Fruit fly (Drosophila melanogaster) whole organism, embryonic: ENCODE measurements around the gene Ugt316A1.
A peak's percentile ranks its signal among the peaks of the same experiment; 100 is the strongest.

Experiments
- Adf1 ChIP-seq: fragments of 200-800 bp; sonication (Bioruptor generic); IDR thresholded peaks from 2 replicates; pipeline ENCODE4 v1.3.6; 2022; ENCODE audit warnings: missing biosample characterization, missing genetic modification characterization
- B-H2 ChIP-seq: fragments of 200-800 bp; sonication (Bioruptor generic); optimal IDR thresholded peaks from 2 replicates; lab custom pipeline; 2018; ENCODE audit warnings: missing biosample characterization, mild to moderate bottlenecking, missing genetic modification characterization
- CG10543 ChIP-seq: fragments of 200-800 bp; sonication (Bioruptor generic); optimal IDR thresholded peaks from 3 replicates; lab custom pipeline; 2017; ENCODE audit warnings: missing biosample characterization, mild to moderate bottlenecking, missing genetic modification characterization, moderate library complexity
- CG11456 ChIP-seq: fragments of 200-800 bp; sonication (Bioruptor generic); IDR thresholded peaks from 3 replicates; pipeline ENCODE4 v1.3.6; 2022; ENCODE audit warnings: missing biosample characterization, missing genetic modification characterization
- CG11696 ChIP-seq: fragments of 200-800 bp; sonication (Bioruptor generic); IDR thresholded peaks from 2 replicates; pipeline ENCODE4 v1.3.6; 2022; ENCODE audit warnings: missing biosample characterization, missing genetic modification characterization
- CG12219 ChIP-seq: fragments of 200-800 bp; sonication (Bioruptor generic); optimal IDR thresholded peaks from 3 replicates; lab custom pipeline; 2018; ENCODE audit warnings: missing biosample characterization, mild to moderate bottlenecking, missing genetic modification characterization
- CG12942 ChIP-seq: fragments of 200-800 bp; sonication (Bioruptor generic); optimal IDR thresholded peaks from 3 replicates; lab custom pipeline; 2016; ENCODE audit warnings: missing biosample characterization, missing genetic modification characterization
- CG15269 ChIP-seq: fragments of 200-800 bp; sonication (Bioruptor generic); optimal IDR thresholded peaks from 2 replicates; lab custom pipeline; 2018; ENCODE audit warnings: missing biosample characterization, mild to moderate bottlenecking, missing genetic modification characterization, moderate library complexity
- CG16815 ChIP-seq: fragments of 200-800 bp; sonication (Bioruptor generic); optimal IDR thresholded peaks from 3 replicates; lab custom pipeline; 2017; ENCODE audit warnings: missing biosample characterization, mild to moderate bottlenecking, missing genetic modification characterization
- CG17186 ChIP-seq: fragments of 200-800 bp; sonication (Bioruptor generic); optimal IDR thresholded peaks from 3 replicates; lab custom pipeline; 2017; ENCODE audit warnings: missing biosample characterization, missing genetic modification reagents, missing genetic modification characterization
- CG17612 ChIP-seq: fragments of 200-800 bp; sonication (Bioruptor generic); IDR thresholded peaks from 2 replicates; pipeline ENCODE4 v1.3.6; 2022; ENCODE audit warnings: missing biosample characterization, missing genetic modification characterization
- CG18619 ChIP-seq: fragments of 200-800 bp; sonication (Bioruptor generic); optimal IDR thresholded peaks from 3 replicates; lab custom pipeline; 2017; ENCODE audit warnings: missing biosample characterization, mild to moderate bottlenecking, missing genetic modification characterization
- CG2712 ChIP-seq: fragments of 200-800 bp; optimal IDR thresholded peaks from 3 replicates; lab custom pipeline; 2019; ENCODE audit warnings: missing biosample characterization, mild to moderate bottlenecking, missing genetic modification characterization, moderate library complexity
- CG3847 ChIP-seq: fragments of 200-800 bp; sonication (Bioruptor generic); IDR thresholded peaks from 2 replicates; pipeline ENCODE4 v1.3.6; 2022; ENCODE audit warnings: missing biosample characterization, missing genetic modification characterization
- CG43689 ChIP-seq: fragments of 200-800 bp; sonication (Bioruptor generic); IDR thresholded peaks from 2 replicates; pipeline ENCODE4 v1.3.6; 2022; ENCODE audit warnings: missing biosample characterization, missing genetic modification characterization
- CG4424 ChIP-seq: fragments of 200-800 bp; sonication (Bioruptor generic); optimal IDR thresholded peaks from 3 replicates; lab custom pipeline; 2016; ENCODE audit warnings: missing biosample characterization, missing genetic modification characterization
- CG7839 ChIP-seq: fragments of 200-800 bp; sonication (Bioruptor generic); optimal IDR thresholded peaks from 3 replicates; lab custom pipeline; 2018; ENCODE audit warnings: missing biosample characterization, mild to moderate bottlenecking, missing genetic modification characterization, moderate library complexity
- CG7987 ChIP-seq: fragments of 200-800 bp; sonication (Bioruptor generic); optimal IDR thresholded peaks from 2 replicates; lab custom pipeline; 2018; ENCODE audit warnings: missing biosample characterization, mild to moderate bottlenecking, missing genetic modification characterization, moderate library complexity
- CG8478 ChIP-seq: fragments of >200 bp; optimal IDR thresholded peaks from 2 replicates; lab custom pipeline; 2018
- CG9609 ChIP-seq: fragments of 200-800 bp; sonication (Bioruptor generic); optimal IDR thresholded peaks from 3 replicates; lab custom pipeline; 2016; ENCODE audit warnings: missing biosample characterization, missing genetic modification characterization
- CoRest ChIP-seq: fragments of 200-800 bp; sonication (Bioruptor generic); optimal IDR thresholded peaks from 3 replicates; lab custom pipeline; 2018; ENCODE audit warnings: missing biosample characterization, mild to moderate bottlenecking, missing genetic modification characterization, moderate library complexity
- Eip74EF ChIP-seq, 2 experiments: fragments of 200-800 bp in 1 of 2; fragments of >200 bp in 1 of 2; sonication (Bioruptor generic) in 1 of 2; optimal IDR thresholded peaks; 2 replicates each; lab custom pipeline; 2017 to 2019; ENCODE audit warnings: missing biosample characterization in 2 of 2, missing genetic modification characterization in 2 of 2, mild to moderate bottlenecking in 1 of 2, moderate library complexity in 1 of 2
- Hsf ChIP-seq: fragments of 200-800 bp; sonication (Bioruptor generic); optimal IDR thresholded peaks from 3 replicates; lab custom pipeline; 2016; ENCODE audit warnings: missing biosample characterization, missing genetic modification characterization
- Max ChIP-seq: fragments of 200-800 bp; sonication (Bioruptor generic); optimal IDR thresholded peaks from 2 replicates; lab custom pipeline; 2016; ENCODE audit warnings: missing biosample characterization, mild to moderate bottlenecking, missing genetic modification characterization
- Mrtf ChIP-seq: fragments of 200-800 bp; sonication (Bioruptor generic); IDR thresholded peaks from 3 replicates; pipeline ENCODE4 v1.3.6; 2022; ENCODE audit warnings: missing biosample characterization, missing genetic modification characterization
- Ptx1 ChIP-seq: fragments of 200-800 bp; sonication (Bioruptor generic); IDR thresholded peaks from 2 replicates; pipeline ENCODE4 v1.3.6; 2022; ENCODE audit warnings: missing biosample characterization, missing genetic modification characterization
- Scr ChIP-seq: fragments of 200-800 bp; sonication (Bioruptor generic); IDR thresholded peaks from 2 replicates; pipeline ENCODE4 v1.3.6; 2022; ENCODE audit warnings: missing biosample characterization, missing genetic modification characterization; ENCODE audit not compliant: partially characterized antibody
- Sox102F ChIP-seq: fragments of 200-800 bp; sonication (Bioruptor generic); optimal IDR thresholded peaks from 2 replicates; lab custom pipeline; 2018; ENCODE audit warnings: missing biosample characterization, mild to moderate bottlenecking, missing genetic modification characterization, moderate library complexity
- Xrp1 ChIP-seq: fragments of 200-800 bp; sonication (Bioruptor generic); IDR thresholded peaks from 2 replicates; pipeline ENCODE4 v1.3.6; 2022; ENCODE audit warnings: missing biosample characterization, missing genetic modification characterization
- amos ChIP-seq: fragments of 200-800 bp; sonication (Bioruptor generic); IDR thresholded peaks from 2 replicates; pipeline ENCODE4 v1.3.6; 2022; ENCODE audit warnings: missing biosample characterization, missing genetic modification characterization; ENCODE audit not compliant: partially characterized antibody
- chinmo ChIP-seq: fragments of 200-800 bp; sonication (Bioruptor generic); IDR thresholded peaks from 4 replicates; pipeline ENCODE4 v1.3.6; 2022; ENCODE audit warnings: missing biosample characterization, missing genetic modification characterization; ENCODE audit not compliant: partially characterized antibody
- corto ChIP-seq: fragments of 200-800 bp; sonication (Bioruptor generic); optimal IDR thresholded peaks from 2 replicates; lab custom pipeline; 2016; ENCODE audit warnings: missing biosample characterization, mild to moderate bottlenecking, missing genetic modification characterization, moderate library complexity
- crol ChIP-seq: fragments of 200-800 bp; sonication (Bioruptor generic); IDR thresholded peaks from 2 replicates; pipeline ENCODE4 v1.3.6; 2022; ENCODE audit warnings: missing biosample characterization, missing genetic modification characterization
- dmrt99B ChIP-seq: fragments of 200-800 bp; sonication (Bioruptor generic); optimal IDR thresholded peaks from 2 replicates; lab custom pipeline; 2018; ENCODE audit warnings: missing biosample characterization, mild to moderate bottlenecking, missing genetic modification characterization, moderate library complexity
- fd96Cb ChIP-seq: fragments of 200-800 bp; sonication (Bioruptor generic); optimal IDR thresholded peaks from 2 replicates; lab custom pipeline; 2018; ENCODE audit warnings: missing biosample characterization, mild to moderate bottlenecking, missing genetic modification characterization, moderate library complexity
- fru ChIP-seq: fragments of >200 bp; optimal IDR thresholded peaks from 2 replicates; lab custom pipeline; 2017
- hkb ChIP-seq, 2 experiments: fragments of 200-800 bp in 1 of 2; fragments of >200 bp in 1 of 2; sonication (Bioruptor generic) in 1 of 2; IDR thresholded peaks in 1 of 2; optimal IDR thresholded peaks in 1 of 2; 2 replicates each; pipeline versions ENCODE4 v1.3.6 to Lab custom; 2017 to 2022; ENCODE audit warnings: missing biosample characterization in 1 of 2, missing genetic modification characterization in 1 of 2
- mld ChIP-seq: fragments of 200-800 bp; sonication (Bioruptor generic); IDR thresholded peaks from 3 replicates; pipeline ENCODE4 v1.3.6; 2022; ENCODE audit warnings: missing biosample characterization, missing genetic modification characterization; ENCODE audit not compliant: partially characterized antibody
- nom ChIP-seq: fragments of 200-800 bp; sonication (Bioruptor generic); optimal IDR thresholded peaks from 2 replicates; lab custom pipeline; 2017; ENCODE audit warnings: missing biosample characterization, missing genetic modification characterization, mild to moderate bottlenecking, moderate library complexity, missing genetic modification reagents
- pan ChIP-seq, 4 experiments: fragments of >200 bp in 3 of 4; fragments of 200-800 bp in 1 of 4; sonication (Bioruptor generic) in 1 of 4; optimal IDR thresholded peaks in 3 of 4; IDR thresholded peaks in 1 of 4; 2 replicates each; pipeline versions ENCODE4 v1.3.6 to Lab custom; 2017 to 2022; ENCODE audit warnings: missing biosample characterization in 2 of 4, missing genetic modification characterization in 2 of 4, mixed read lengths in 1 of 4
- sd ChIP-seq: fragments of 200-800 bp; sonication (Bioruptor generic); optimal IDR thresholded peaks from 3 replicates; lab custom pipeline; 2018; ENCODE audit warnings: missing biosample characterization, mild to moderate bottlenecking, missing genetic modification characterization, moderate library complexity
- sens-2 ChIP-seq: fragments of 200-800 bp; sonication (Bioruptor generic); IDR thresholded peaks from 2 replicates; pipeline ENCODE4 v1.3.6; 2022; ENCODE audit warnings: missing biosample characterization, missing genetic modification characterization
- slbo ChIP-seq: fragments of 200-800 bp; sonication (Bioruptor generic); IDR thresholded peaks from 2 replicates; pipeline ENCODE4 v1.3.6; 2022; ENCODE audit warnings: missing biosample characterization, missing genetic modification characterization
- sr ChIP-seq: fragments of 200-800 bp; sonication (Bioruptor generic); IDR thresholded peaks from 3 replicates; pipeline ENCODE4 v1.3.6; 2022; ENCODE audit warnings: missing biosample characterization, missing genetic modification characterization
- vfl ChIP-seq: fragments of 200-800 bp; sonication (Bioruptor generic); optimal IDR thresholded peaks from 2 replicates; lab custom pipeline; 2016; ENCODE audit warnings: missing biosample characterization, missing genetic modification characterization
- wek ChIP-seq: fragments of 200-800 bp; sonication (Bioruptor generic); optimal IDR thresholded peaks from 3 replicates; lab custom pipeline; 2018; ENCODE audit warnings: missing biosample characterization, mild to moderate bottlenecking, missing genetic modification characterization, moderate library complexity
- zen2 ChIP-seq: fragments of 200-800 bp; sonication (Bioruptor generic); IDR thresholded peaks from 3 replicates; pipeline ENCODE4 v1.3.6; 2022; ENCODE audit warnings: missing biosample characterization, missing genetic modification characterization; ENCODE audit not compliant: partially characterized antibody

Ugt316A1 gene

DNA sequence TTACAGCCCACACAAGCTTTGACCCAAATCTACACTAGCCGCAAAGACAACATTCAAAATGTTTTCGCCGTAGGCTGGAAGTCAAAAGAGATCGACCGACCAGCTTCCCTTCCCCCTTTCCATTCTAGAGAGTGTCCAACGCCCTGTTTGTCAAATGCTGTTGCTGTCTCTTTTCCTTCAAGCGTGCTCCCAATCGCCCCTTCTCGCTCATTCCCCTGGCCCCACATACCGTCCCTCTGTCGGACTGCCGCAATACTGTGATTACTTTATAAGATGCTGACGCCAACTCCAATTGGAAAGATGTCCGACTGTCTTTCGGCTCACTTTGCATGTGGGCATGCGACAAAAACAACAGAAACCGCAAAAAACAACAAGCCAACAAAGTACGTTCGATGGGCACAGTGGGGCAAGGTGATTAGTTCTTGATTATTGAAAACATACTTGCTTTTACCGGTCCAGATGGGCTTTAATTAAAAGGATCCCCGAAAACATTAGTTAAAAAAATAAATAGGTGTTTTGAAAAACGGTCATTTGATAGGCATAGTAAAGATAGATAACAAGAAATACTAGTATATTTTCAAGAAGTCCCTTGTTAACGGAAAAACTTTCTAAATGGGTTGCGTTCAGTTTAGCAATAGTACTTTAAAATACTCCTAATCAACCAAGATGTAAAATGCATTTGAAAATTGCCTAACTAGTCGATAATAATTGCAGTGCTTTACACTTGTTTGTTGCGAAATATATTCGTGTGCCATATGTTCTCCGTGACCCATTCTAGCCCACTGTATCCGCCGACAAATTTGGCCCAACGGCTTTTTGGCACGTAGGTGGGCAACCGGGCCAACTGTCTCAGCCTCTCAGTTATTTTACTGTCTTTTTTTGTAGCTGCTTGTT, 17.4 kb upstream of the Ugt316A1 start (continued):
- TF ChIP-seq B-H2 (no peak), Ptx1 (GFP tag; lab: Robert Waterston, UW) (peak; percentile 36; the same call in 1 of the 2 replicates), CG9609 (GFP tag; lab: Kevin White, UChicago) (peak; percentile 28), CG43689 (GFP tag; lab: Robert Waterston, UW) (no peak), CG10543 (GFP tag; lab: Kevin White, UChicago) (no peak), dmrt99B (tag; lab: Kevin White, UChicago) (peak; percentile 59), CG12942 (GFP tag; lab: Kevin White, UChicago) (no peak), Mrtf (no peak), CG11456 (GFP tag; lab: Robert Waterston, UW) (peak; percentile 64; the same call in 1 of the 3 replicates), Adf1 (no peak), CG7839 (peak; percentile 55), wek (no peak), fru (no peak), mld (GFP tag; lab: Robert Waterston, UW) (no peak), Scr (GFP tag; lab: Robert Waterston, UW) (no peak), CG15269 (tag; lab: Kevin White, UChicago) (peak; percentile 38), sens-2 (no peak), chinmo (GFP tag; lab: Robert Waterston, UW) (no peak), CG17612 (GFP tag; lab: Robert Waterston, UW) (no peak), crol (GFP tag; lab: Robert Waterston, UW) (peak; percentile 95), Sox102F (GFP tag; lab: Kevin White, UChicago) (peak; percentile 36), CoRest (tag; lab: Kevin White, UChicago) (peak; percentile 54), CG8478 (lab: Kevin White, UChicago) (peak; percentile 72), CG12219 (GFP tag; lab: Kevin White, UChicago) (peak; percentile 18), zen2 (GFP tag; lab: Robert Waterston, UW) (no peak), pan (optimal IDR thresholded peaks at IDR 0.05; lab: Kevin White, UChicago) (no peak), pan (GFP tag; optimal IDR thresholded peaks at IDR 0.05 in 1 of 2, IDR thresholded peaks at IDR 0.05 in 1 of 2) (no peak), fd96Cb (tag; lab: Kevin White, UChicago) (peak; percentile 21), corto (GFP tag; lab: Kevin White, UChicago) (no peak), CG4424 (GFP tag; lab: Kevin White, UChicago) (peak; percentile 32), CG17186 (GFP tag; lab: Kevin White, UChicago) (no peak), vfl (GFP tag; lab: Kevin White, UChicago) (no peak), CG7987 (no peak), amos (GFP tag; lab: Robert Waterston, UW) (no peak), CG16815 (GFP tag; lab: Kevin White, UChicago) (peak; percentile 21), CG11696 (0 out of 2 replicates have a peak, but pooled peaks have one; percentile 9), CG18619 (GFP tag; lab: Kevin White, UChicago) (peak; percentile 28), CG2712 (tag; lab: Kevin White, UChicago) (peak; percentile 39), Xrp1 (0 out of 2 replicates have a peak, but pooled peaks have one; percentile 18), Hsf (GFP tag; lab: Kevin White, UChicago) (peak; percentile 42), sr (peak; percentile 52), Max (GFP tag; lab: Kevin White, UChicago) (no peak), Eip74EF (GFP tag; optimal IDR thresholded peaks at IDR 0.05; lab: Kevin White, UChicago) (peak in 1 of 2 experiments; percentile 11), CG3847 (GFP tag; lab: Robert Waterston, UW) (no peak), hkb (optimal IDR thresholded peaks at IDR 0.05; lab: Kevin White, UChicago) (no peak), hkb (GFP tag; IDR thresholded peaks at IDR 0.05; lab: Robert Waterston, UW) (0 out of 2 replicates have a peak, but pooled peaks have one; percentile 16), slbo (peak; percentile 23; the same call in 1 of the 2 replicates), nom (GFP tag; lab: Kevin White, UChicago) (peak; percentile 20), sd (tag; lab: Kevin White, UChicago) (no peak)
